Worm (Caenorhabditis elegans): ENCODE results near the gene dot-1.2.

dot-1.2 gene

ce11 chrX:11879871-11880270, 10.7 kb upstream of the dot-1.2 start, which contains the start of the genes Y62H9A.3 and Y62H9A.4:
Gene Y62H9A.3, minus strand, starts transcription at chrX:11879971.
Gene Y62H9A.4, plus strand, starts transcription at chrX:11880126.
- TF ChIP-seq K12H6.12 (tag; optimal IDR thresholded peaks at IDR 0.05) (no peak), nfya-1 (tag; optimal IDR thresholded peaks at IDR 0.05; ENCODE audit: borderline replicate concordance, insufficient read depth) (no peak), egl-44 (GFP tag; IDR thresholded peaks at IDR 0.05) (no peak), F39B2.1 (GFP tag; IDR thresholded peaks at IDR 0.05) (no peak), Y67H2A.10 (GFP tag; conservative IDR thresholded peaks at IDR 0.05) (no peak)

DNA sequence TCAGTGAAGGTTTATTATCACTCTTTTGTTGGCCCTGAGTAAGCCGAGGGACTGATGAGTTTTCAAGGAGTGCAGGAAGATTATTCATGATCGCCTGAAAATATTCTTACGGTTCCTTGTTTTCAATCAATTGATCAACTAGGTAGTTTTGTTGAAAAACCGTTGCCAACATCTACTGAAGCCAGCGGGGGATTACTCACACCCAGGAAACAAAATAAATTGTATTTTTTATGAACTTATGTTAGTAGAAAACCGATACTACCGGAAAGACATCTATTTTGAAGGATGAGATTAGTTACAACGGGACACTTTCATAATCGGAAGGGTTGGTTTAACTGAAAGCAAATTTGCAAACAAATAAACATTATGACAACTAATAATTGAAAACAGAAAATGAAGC, 8.9 kb upstream of the dot-1.2 start, which contains the start of gene Y62H9A.2:
Gene Y62H9A.2 (minus strand): TSS at position 101 of the 400 bp plus-strand sequence.
- TF ChIP-seq tbp1 (GFP tag; optimal IDR thresholded peaks at IDR 0.05) (no peak), nhr-90 (tag; optimal IDR thresholded peaks at IDR 0.05) (no peak), Y53G8AR.9 (GFP tag; conservative IDR thresholded peaks at IDR 0.05) (no peak), B0261.1 (tag; optimal IDR thresholded peaks at IDR 0.05) (no peak), ama-1 (optimal IDR thresholded peaks at IDR 0.05) (no peak), ama-1 (GFP tag; optimal IDR thresholded peaks at IDR 0.05) (no peak), efl-1 (GFP tag; optimal IDR thresholded peaks at IDR 0.05) (no peak), nhr-179 (tag; optimal IDR thresholded peaks at IDR 0.05) (no peak), ceh-91 (GFP tag; IDR thresholded peaks at IDR 0.05) (no peak), ceh-40 (GFP tag; IDR thresholded peaks at IDR 0.05) (no peak), lir-1 (GFP tag; conservative IDR thresholded peaks at IDR 0.05) (no peak), let-607 (tag; optimal IDR thresholded peaks at IDR 0.05) (no peak), nfya-1 (tag; optimal IDR thresholded peaks at IDR 0.05; ENCODE audit: borderline replicate concordance, insufficient read depth) (no peak), chd-7 (tag; optimal IDR thresholded peaks at IDR 0.05) (no peak)

ce11 chrX:11875260-11875659, 6.1 kb upstream of the dot-1.2 start, which contains the start of gene Y62H9A.1:
Gene Y62H9A.1, plus strand, starts transcription at chrX:11875541.
- TF ChIP-seq nhr-120 (GFP tag; IDR thresholded peaks at IDR 0.05) = no peak
- no peak for TF ChIP-seq T07F8.4 (tag; optimal IDR thresholded peaks at IDR 0.05)
- TF ChIP-seq hsf-1 (GFP tag; IDR thresholded peaks at IDR 0.05) = no peak
- TF ChIP-seq ekl-4 (GFP tag; IDR thresholded peaks at IDR 0.05) = no peak
- no peak for TF ChIP-seq lsy-27 (tag; optimal IDR thresholded peaks at IDR 0.05; ENCODE audit: borderline replicate concordance, insufficient read depth)
- no peak for TF ChIP-seq K12H6.12 (tag; optimal IDR thresholded peaks at IDR 0.05)
- TF ChIP-seq F22D6.2 (tag; optimal IDR thresholded peaks at IDR 0.05) = no peak
- TF ChIP-seq C17E4.6 (GFP tag; IDR thresholded peaks at IDR 0.05) = no peak
- TF ChIP-seq attf-6 (GFP tag; IDR thresholded peaks at IDR 0.05) = no peak
- TF ChIP-seq F39B2.1 (GFP tag; IDR thresholded peaks at IDR 0.05) = no peak
- TF ChIP-seq zim-3 (tag; optimal IDR thresholded peaks at IDR 0.05) = no peak
- no peak for TF ChIP-seq ceh-79 (tag; optimal IDR thresholded peaks at IDR 0.05)
- no peak for TF ChIP-seq cebp-2 (GFP tag; IDR thresholded peaks at IDR 0.05)
- no peak for TF ChIP-seq sea-2 (GFP tag; IDR thresholded peaks at IDR 0.05)
- no peak for TF ChIP-seq pha-4 (tag; optimal IDR thresholded peaks at IDR 0.05)
- no peak for TF ChIP-seq ama-1 (optimal IDR thresholded peaks at IDR 0.05)
- TF ChIP-seq ama-1 (GFP tag; optimal IDR thresholded peaks at IDR 0.05) = no peak
- TF ChIP-seq lag-1 (GFP tag; IDR thresholded peaks at IDR 0.05) = no peak

DNA sequence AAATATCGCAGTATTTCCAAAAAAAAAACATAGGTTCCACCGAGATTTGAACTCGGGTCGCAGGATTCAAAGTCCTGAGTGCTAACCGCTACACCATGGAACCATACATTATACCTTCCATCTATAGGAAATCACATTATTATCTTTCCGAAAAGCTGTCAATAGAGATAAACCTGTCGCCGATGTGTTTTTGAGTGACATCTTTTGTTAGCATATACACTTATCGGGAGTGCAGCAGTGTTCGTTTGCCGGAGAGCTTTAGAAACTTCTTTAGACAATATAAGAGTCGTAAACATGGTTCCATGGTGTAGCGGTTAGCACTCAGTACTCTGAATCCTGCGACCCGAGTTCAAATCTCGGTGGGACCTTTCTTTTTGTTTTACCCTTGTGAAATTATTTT, 3.0 kb upstream of the dot-1.2 start:
- TF ChIP-seq snpc-1.3 (tag; optimal IDR thresholded peaks at IDR 0.05; ENCODE audit: insufficient read depth) = no peak
- peak; percentile 68; the same call in 1 of the 2 replicates for TF ChIP-seq Y56A3A.18 (GFP tag; IDR thresholded peaks at IDR 0.05)
- no peak for TF ChIP-seq mxl-1 (tag; optimal IDR thresholded peaks at IDR 0.05)
- no peak for TF ChIP-seq tbx-9 (tag; optimal IDR thresholded peaks at IDR 0.05; ENCODE audit: borderline replicate concordance)
- 0 out of 2 replicates have a peak, but pooled peaks have one; percentile 29 for TF ChIP-seq nhr-120 (GFP tag; IDR thresholded peaks at IDR 0.05)
- no peak for TF ChIP-seq F49E8.2 (tag; optimal IDR thresholded peaks at IDR 0.05; ENCODE audit: insufficient read depth)
- TF ChIP-seq lsy-27 (tag; optimal IDR thresholded peaks at IDR 0.05; ENCODE audit: borderline replicate concordance, insufficient read depth) = peak; percentile 8
- 0 out of 2 replicates have a peak, but pooled peaks have one; percentile 29 for TF ChIP-seq lir-1 (GFP tag; conservative IDR thresholded peaks at IDR 0.05)
- peak; percentile 52 for TF ChIP-seq madf-10 (tag; optimal IDR thresholded peaks at IDR 0.05)
- TF ChIP-seq attf-5 (GFP tag; optimal IDR thresholded peaks at IDR 0.05) = peak; percentile 17
- TF ChIP-seq atf-7 (tag; optimal IDR thresholded peaks at IDR 0.05) = peak; percentile 10
- no peak for TF ChIP-seq F52B5.7 (tag; optimal IDR thresholded peaks at IDR 0.05)
- TF ChIP-seq nfyb-1 (GFP tag; IDR thresholded peaks at IDR 0.05) = peak; percentile 78
- peak; percentile 64 for TF ChIP-seq ztf-18 (tag; optimal IDR thresholded peaks at IDR 0.05)
- TF ChIP-seq die-1 (tag; optimal IDR thresholded peaks at IDR 0.05) = peak; percentile 44
- TF ChIP-seq D2030.7 (GFP tag; IDR thresholded peaks at IDR 0.05) = peak; percentile 57
